Fruit fly (Drosophila melanogaster) whole organism, embryonic: Measurements from ENCODE around the gene WASp.

Experiments
- Adf1 ChIP-seq: fragments of 200-800 bp; sonication (Bioruptor generic); IDR thresholded peaks from 2 replicates; pipeline ENCODE4 v1.3.6; 2022; ENCODE audit warnings: missing biosample characterization, missing genetic modification characterization
- Aef1 ChIP-seq: fragments of 200-800 bp; sonication (Bioruptor generic); IDR thresholded peaks from 3 replicates; pipeline ENCODE4 v1.3.6; 2022; ENCODE audit warnings: missing biosample characterization, missing genetic modification characterization
- Bgb ChIP-seq: fragments of 200-800 bp; sonication (Bioruptor generic); IDR thresholded peaks from 2 replicates; pipeline ENCODE4 v1.3.6; 2022; ENCODE audit warnings: missing biosample characterization, missing genetic modification characterization; ENCODE audit not compliant: partially characterized antibody
- CG10366 ChIP-seq: fragments of 200-800 bp; sonication (Bioruptor generic); IDR thresholded peaks from 2 replicates; pipeline ENCODE4 v1.3.6; 2022; ENCODE audit warnings: missing biosample characterization, missing genetic modification characterization
- CG10462 ChIP-seq: fragments of 200-800 bp; sonication (Bioruptor generic); optimal IDR thresholded peaks from 2 replicates; lab custom pipeline; 2016; ENCODE audit warnings: missing biosample characterization, missing genetic modification characterization
- CG11247 ChIP-seq: fragments of 200-800 bp; sonication (Bioruptor generic); IDR thresholded peaks from 2 replicates; pipeline ENCODE4 v1.3.6; 2022; ENCODE audit warnings: missing biosample characterization, missing genetic modification characterization
- CG11456 ChIP-seq: fragments of 200-800 bp; sonication (Bioruptor generic); IDR thresholded peaks from 3 replicates; pipeline ENCODE4 v1.3.6; 2022; ENCODE audit warnings: missing biosample characterization, missing genetic modification characterization
- CG12104 ChIP-seq: fragments of 200-800 bp; sonication (Bioruptor generic); optimal IDR thresholded peaks from 3 replicates; lab custom pipeline; 2016; ENCODE audit warnings: missing biosample characterization, missing genetic modification characterization
- CG12769 ChIP-seq: fragments of 200-800 bp; sonication (Bioruptor generic); optimal IDR thresholded peaks from 2 replicates; lab custom pipeline; 2019; ENCODE audit warnings: missing biosample characterization, mild to moderate bottlenecking, missing genetic modification characterization, moderate library complexity
- CG14441 ChIP-seq: fragments of 200-800 bp; sonication (Bioruptor generic); IDR thresholded peaks from 2 replicates; pipeline ENCODE4 v1.3.6; 2022; ENCODE audit warnings: missing biosample characterization, missing genetic modification characterization
- CG14710 ChIP-seq: fragments of 200-800 bp; sonication (Bioruptor generic); optimal IDR thresholded peaks from 3 replicates; lab custom pipeline; 2019; ENCODE audit warnings: missing biosample characterization, mild to moderate bottlenecking, missing genetic modification characterization, moderate library complexity
- CG15269 ChIP-seq: fragments of 200-800 bp; sonication (Bioruptor generic); optimal IDR thresholded peaks from 2 replicates; lab custom pipeline; 2018; ENCODE audit warnings: missing biosample characterization, mild to moderate bottlenecking, missing genetic modification characterization, moderate library complexity
- CG17359 ChIP-seq: fragments of 200-800 bp; sonication (Bioruptor generic); optimal IDR thresholded peaks from 3 replicates; lab custom pipeline; 2018; ENCODE audit warnings: missing biosample characterization, mild to moderate bottlenecking, missing genetic modification characterization, moderate library complexity
- CG1792 ChIP-seq: fragments of 200-800 bp; sonication (Bioruptor generic); optimal IDR thresholded peaks from 2 replicates; lab custom pipeline; 2016; ENCODE audit warnings: missing biosample characterization, missing genetic modification characterization
- CG32767 ChIP-seq: fragments of 200-800 bp; sonication (Bioruptor generic); IDR thresholded peaks from 2 replicates; pipeline ENCODE4 v1.3.6; 2022; ENCODE audit warnings: missing biosample characterization, missing genetic modification characterization
- CG4282 ChIP-seq: fragments of 200-800 bp; sonication (Bioruptor generic); optimal IDR thresholded peaks from 2 replicates; lab custom pipeline; 2016; ENCODE audit warnings: missing biosample characterization, missing genetic modification characterization
- CG8089 ChIP-seq: fragments of 200-800 bp; sonication (Bioruptor generic); optimal IDR thresholded peaks from 3 replicates; lab custom pipeline; 2016; ENCODE audit warnings: missing biosample characterization, missing genetic modification characterization
- D ChIP-seq, 2 experiments: fragments of 200-800 bp in 1 of 2; fragments of >200 bp in 1 of 2; sonication (Bioruptor generic) in 1 of 2; optimal IDR thresholded peaks; 2 replicates in 1 of 2; 3 replicates in 1 of 2; lab custom pipeline; 2017; ENCODE audit warnings: mild to moderate bottlenecking in 1 of 2, missing biosample characterization in 1 of 2, missing genetic modification characterization in 1 of 2, missing genetic modification reagents in 1 of 2
- Hey ChIP-seq: fragments of 200-800 bp; sonication (Bioruptor generic); optimal IDR thresholded peaks from 3 replicates; lab custom pipeline; 2018; ENCODE audit warnings: missing biosample characterization, mild to moderate bottlenecking, missing genetic modification characterization
- PHDP ChIP-seq: fragments of 200-800 bp; sonication (Bioruptor generic); optimal IDR thresholded peaks from 3 replicates; lab custom pipeline; 2018; ENCODE audit warnings: missing biosample characterization, mild to moderate bottlenecking, missing genetic modification characterization, moderate library complexity
- Rfx ChIP-seq: fragments of 200-800 bp; sonication (Bioruptor generic); IDR thresholded peaks from 2 replicates; pipeline ENCODE4 v1.3.6; 2022; ENCODE audit warnings: missing biosample characterization, missing genetic modification characterization
- Spps ChIP-seq: fragments of 200-800 bp; sonication (Bioruptor generic); optimal IDR thresholded peaks from 2 replicates; lab custom pipeline; 2018; ENCODE audit warnings: missing biosample characterization, mild to moderate bottlenecking, missing genetic modification characterization
- Sry-δ ChIP-seq: fragments of 200-800 bp; sonication (Bioruptor generic); optimal IDR thresholded peaks from 2 replicates; lab custom pipeline; 2016; ENCODE audit warnings: missing biosample characterization, missing genetic modification characterization
- Taf1 ChIP-seq: fragments of 200-800 bp; sonication (Bioruptor generic); IDR thresholded peaks from 2 replicates; pipeline ENCODE4 v1.3.6; 2022; ENCODE audit warnings: missing biosample characterization, missing genetic modification characterization
- abd-A ChIP-seq: fragments of 200-800 bp; sonication (Bioruptor generic); optimal IDR thresholded peaks from 3 replicates; lab custom pipeline; 2019; ENCODE audit warnings: missing biosample characterization, mild to moderate bottlenecking, missing genetic modification characterization, moderate library complexity
- az2 ChIP-seq: fragments of 200-800 bp; sonication (Bioruptor generic); optimal IDR thresholded peaks from 3 replicates; lab custom pipeline; 2016; ENCODE audit warnings: missing biosample characterization, missing genetic modification characterization
- bowl ChIP-seq: fragments of 200-800 bp; sonication (Bioruptor generic); IDR thresholded peaks from 2 replicates; pipeline ENCODE4 v1.3.6; 2022; ENCODE audit warnings: missing biosample characterization, missing genetic modification characterization
- btn ChIP-seq: fragments of 200-800 bp; sonication (Bioruptor generic); optimal IDR thresholded peaks from 2 replicates; lab custom pipeline; 2016; ENCODE audit warnings: missing biosample characterization, missing genetic modification characterization
- cas ChIP-seq: fragments of 200-800 bp; sonication (Bioruptor generic); IDR thresholded peaks from 2 replicates; pipeline ENCODE4 v1.3.6; 2022; ENCODE audit warnings: missing biosample characterization, missing genetic modification characterization
- crc ChIP-seq: fragments of 200-800 bp; sonication (Bioruptor generic); optimal IDR thresholded peaks from 2 replicates; lab custom pipeline; 2016; ENCODE audit warnings: missing biosample characterization, missing genetic modification characterization
- crp ChIP-seq, 2 experiments: fragments of 200-800 bp; sonication (Bioruptor generic); optimal IDR thresholded peaks; 2 replicates in 1 of 2; 3 replicates in 1 of 2; lab custom pipeline; 2017; ENCODE audit warnings: missing biosample characterization in 2 of 2, missing genetic modification characterization in 2 of 2, mild to moderate bottlenecking in 1 of 2, moderate library complexity in 1 of 2
- dan ChIP-seq: fragments of 200-800 bp; sonication (Bioruptor generic); IDR thresholded peaks from 2 replicates; pipeline ENCODE4 v1.3.6; 2022; ENCODE audit warnings: missing biosample characterization, missing genetic modification characterization
- emc ChIP-seq: fragments of 200-800 bp; sonication (Bioruptor generic); optimal IDR thresholded peaks from 2 replicates; lab custom pipeline; 2016; ENCODE audit warnings: missing biosample characterization, missing genetic modification characterization
- fd3F ChIP-seq: fragments of 200-800 bp; sonication (Bioruptor generic); optimal IDR thresholded peaks from 2 replicates; lab custom pipeline; 2018; ENCODE audit warnings: missing biosample characterization, mild to moderate bottlenecking, missing genetic modification characterization, moderate library complexity
- gro ChIP-seq: fragments of 200-800 bp; sonication (Bioruptor generic); optimal IDR thresholded peaks from 2 replicates; lab custom pipeline; 2016; ENCODE audit warnings: missing biosample characterization, missing genetic modification characterization
- hb ChIP-seq: fragments of 200-800 bp; sonication (Bioruptor generic); IDR thresholded peaks from 3 replicates; pipeline ENCODE4 v1.3.6; 2022; ENCODE audit warnings: missing biosample characterization, missing genetic modification characterization; ENCODE audit not compliant: partially characterized antibody
- hkb ChIP-seq, 2 experiments: fragments of 200-800 bp in 1 of 2; fragments of >200 bp in 1 of 2; sonication (Bioruptor generic) in 1 of 2; IDR thresholded peaks in 1 of 2; optimal IDR thresholded peaks in 1 of 2; 2 replicates each; pipeline versions ENCODE4 v1.3.6 to Lab custom; 2017 to 2022; ENCODE audit warnings: missing biosample characterization in 1 of 2, missing genetic modification characterization in 1 of 2
- ken ChIP-seq: fragments of 200-800 bp; sonication (Bioruptor generic); IDR thresholded peaks from 3 replicates; pipeline ENCODE4 v1.3.6; 2022; ENCODE audit warnings: missing biosample characterization, missing genetic modification characterization
- luna ChIP-seq: fragments of 200-800 bp; sonication (Bioruptor generic); optimal IDR thresholded peaks from 2 replicates; lab custom pipeline; 2016; ENCODE audit warnings: missing biosample characterization, missing genetic modification characterization
- maf-S ChIP-seq: fragments of 200-800 bp; sonication (Bioruptor generic); optimal IDR thresholded peaks from 2 replicates; lab custom pipeline; 2016; ENCODE audit warnings: missing biosample characterization, missing genetic modification characterization
- p53 ChIP-seq: fragments of 200-800 bp; sonication (Bioruptor generic); optimal IDR thresholded peaks from 2 replicates; lab custom pipeline; 2016; ENCODE audit warnings: missing biosample characterization, missing genetic modification characterization
- pros ChIP-seq: fragments of 200-800 bp; sonication (Bioruptor generic); optimal IDR thresholded peaks from 3 replicates; lab custom pipeline; 2019; ENCODE audit warnings: missing biosample characterization, mild to moderate bottlenecking, missing genetic modification characterization, moderate library complexity
- pzg ChIP-seq: fragments of 200-800 bp; sonication (Bioruptor generic); optimal IDR thresholded peaks from 3 replicates; lab custom pipeline; 2018; ENCODE audit warnings: missing biosample characterization, mild to moderate bottlenecking, missing genetic modification characterization, moderate library complexity
- rib ChIP-seq: fragments of 200-800 bp; sonication (Bioruptor generic); IDR thresholded peaks from 2 replicates; pipeline ENCODE4 v1.3.6; 2022; ENCODE audit warnings: missing biosample characterization, missing genetic modification characterization
- sens ChIP-seq: fragments of 200-800 bp; sonication (Bioruptor generic); peaks from one replicate; lab custom pipeline; 2016; ENCODE audit warnings: missing biosample characterization, missing genetic modification characterization
- slbo ChIP-seq: fragments of 200-800 bp; sonication (Bioruptor generic); IDR thresholded peaks from 2 replicates; pipeline ENCODE4 v1.3.6; 2022; ENCODE audit warnings: missing biosample characterization, missing genetic modification characterization
- tll ChIP-seq, 2 experiments: fragments of 200-800 bp in 1 of 2; fragments of >200 bp in 1 of 2; sonication (Bioruptor generic) in 1 of 2; optimal IDR thresholded peaks; 2 replicates each; lab custom pipeline; 2017 to 2019; ENCODE audit warnings: missing biosample characterization in 2 of 2, missing genetic modification characterization in 2 of 2, mild to moderate bottlenecking in 1 of 2, moderate library complexity in 1 of 2
- ttk ChIP-seq: fragments of 200-800 bp; sonication (Bioruptor generic); IDR thresholded peaks from 2 replicates; pipeline ENCODE4 v2.1.2; 2022; ENCODE audit warnings: missing biosample characterization, missing genetic modification characterization
- yki ChIP-seq: fragments of >200 bp; optimal IDR thresholded peaks from 3 replicates; lab custom pipeline; 2018

Gene WASp

DNA sequence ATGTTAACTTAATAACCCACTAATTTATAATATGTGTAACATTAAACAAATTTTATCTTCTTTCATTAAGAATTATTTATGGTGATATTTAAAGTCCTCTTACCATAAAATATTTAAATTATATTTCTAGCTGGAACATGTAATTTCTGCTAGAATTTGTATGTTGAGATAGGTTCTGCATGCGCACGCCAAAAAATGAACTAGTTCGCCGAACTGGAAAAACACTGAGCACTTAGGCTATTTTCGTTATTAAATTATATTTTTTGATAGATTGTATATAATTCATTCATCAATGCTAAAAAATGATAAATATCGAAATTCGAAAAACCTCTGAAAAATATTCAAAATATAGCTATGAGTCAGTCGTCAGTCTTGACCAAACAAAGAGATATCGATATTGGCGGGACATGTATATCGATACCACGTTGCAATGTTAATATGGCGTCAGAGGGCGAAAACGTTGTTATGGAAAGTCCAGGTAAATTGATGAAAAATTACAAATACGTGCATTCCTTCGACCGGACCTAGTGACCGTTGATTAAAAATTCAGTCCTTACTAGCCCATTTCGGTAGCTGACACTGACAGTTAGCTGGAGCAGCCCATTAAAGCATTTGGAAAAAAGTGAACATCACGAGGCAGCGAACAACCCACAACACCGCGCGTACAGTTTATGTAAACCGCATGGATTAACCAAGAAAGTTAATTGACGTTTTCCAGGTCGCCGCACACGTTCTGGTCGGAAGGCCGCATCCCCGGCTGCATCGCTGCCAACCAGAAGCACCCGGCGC lies 20.0 kb downstream of the WASp start, which contains the start of gene Prp39 (continued):
- TF ChIP-seq slbo (GFP tag; lab: Robert Waterston, UW) (peak; percentile 72), yki (lab: Kevin White, UChicago) (no peak), CG1792 (GFP tag; lab: Kevin White, UChicago) (no peak), rib (no peak), CG17359 (no peak), Spps (no peak), hkb (optimal IDR thresholded peaks at IDR 0.05; lab: Kevin White, UChicago) (no peak), hkb (GFP tag; IDR thresholded peaks at IDR 0.05; lab: Robert Waterston, UW) (peak; percentile 42; the same call in 1 of the 2 replicates), CG8089 (GFP tag; lab: Kevin White, UChicago) (no peak), sens (GFP tag; lab: Kevin White, UChicago) (peak; percentile 64), p53 (GFP tag; lab: Kevin White, UChicago) (no peak), ken (GFP tag; lab: Robert Waterston, UW) (peak; percentile 44; the same call in 1 of the 3 replicates), CG11456 (GFP tag; lab: Robert Waterston, UW) (0 out of 3 replicates have a peak, but pooled peaks have one; percentile 47), Sry-δ (GFP tag; lab: Kevin White, UChicago) (peak; percentile 43), luna (GFP tag; lab: Kevin White, UChicago) (no peak), CG14441 (GFP tag; lab: Robert Waterston, UW) (peak; percentile 55; the same call in 1 of the 2 replicates), Rfx (GFP tag; lab: Robert Waterston, UW) (peak; percentile 62), Hey (tag; lab: Kevin White, UChicago) (no peak), PHDP (tag; lab: Kevin White, UChicago) (peak; percentile 31), crp (GFP tag; optimal IDR thresholded peaks at IDR 0.05; lab: Kevin White, UChicago) (no peak), CG4282 (GFP tag; lab: Kevin White, UChicago) (no peak), abd-A (tag; lab: Kevin White, UChicago) (no peak), ttk (GFP tag; lab: Robert Waterston, UW) (peak; percentile 46; the same call in 1 of the 2 replicates), Bgb (GFP tag; lab: Robert Waterston, UW) (peak; percentile 73), pros (GFP tag; lab: Kevin White, UChicago) (no peak), cas (GFP tag; lab: Robert Waterston, UW) (no peak), emc (GFP tag; lab: Kevin White, UChicago) (no peak), CG14710 (tag; lab: Kevin White, UChicago) (peak; percentile 30), az2 (GFP tag; lab: Kevin White, UChicago) (peak; percentile 11), CG12769 (tag; lab: Kevin White, UChicago) (no peak), Adf1 (0 out of 2 replicates have a peak, but pooled peaks have one; percentile 15), Taf1 (GFP tag; lab: Robert Waterston, UW) (0 out of 2 replicates have a peak, but pooled peaks have one; percentile 20), fd3F (no peak), CG32767 (0 out of 2 replicates have a peak, but pooled peaks have one; percentile 30), CG15269 (no peak), hb (GFP tag; lab: Robert Waterston, UW) (no peak), D (optimal IDR thresholded peaks at IDR 0.05; lab: Kevin White, UChicago) (no peak), D (GFP tag; optimal IDR thresholded peaks at IDR 0.05; lab: Kevin White, UChicago) (no peak), gro (GFP tag; lab: Kevin White, UChicago) (no peak), Aef1 (peak; percentile 33; the same call in 1 of the 3 replicates), maf-S (no peak), pzg (GFP tag; lab: Kevin White, UChicago) (peak; percentile 51), dan (GFP tag; lab: Robert Waterston, UW) (no peak), CG11247 (GFP tag; lab: Robert Waterston, UW) (0 out of 2 replicates have a peak, but pooled peaks have one; percentile 15), btn (GFP tag; lab: Kevin White, UChicago) (no peak), crc (GFP tag; lab: Kevin White, UChicago) (no peak), bowl (GFP tag; lab: Robert Waterston, UW) (no peak), tll (GFP tag; optimal IDR thresholded peaks at IDR 0.05; lab: Kevin White, UChicago) (no peak), CG12104 (GFP tag; lab: Kevin White, UChicago) (peak; percentile 22), CG10366 (GFP tag; lab: Robert Waterston, UW) (peak; percentile 31), CG10462 (GFP tag; lab: Kevin White, UChicago) (no peak)
